Fruit fly (Drosophila melanogaster): ENCODE results near the gene Cdk7.

DNA sequence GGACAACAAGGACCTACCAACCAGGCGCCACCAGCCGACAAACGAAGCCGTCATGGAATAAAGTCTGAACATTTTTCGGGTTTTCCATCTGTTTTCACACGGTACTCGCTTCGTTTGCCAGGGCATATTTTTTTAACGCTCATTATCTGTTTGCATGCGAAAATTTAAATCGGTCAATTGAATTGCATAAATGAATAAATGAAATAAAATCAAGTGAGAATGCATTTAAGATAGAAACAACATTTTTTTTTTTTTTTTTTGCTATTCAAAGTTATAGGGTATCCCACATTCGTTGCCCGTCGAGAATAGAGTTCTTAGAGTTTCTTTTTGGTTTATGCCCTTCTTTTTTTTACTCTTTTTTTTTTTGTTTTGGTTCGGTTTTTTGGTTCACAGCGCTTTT is 22.9 kb downstream of the Cdk7 start:
- no peak for TF ChIP-seq CG8301 (tag; optimal IDR thresholded peaks at IDR 0.05)
- TF ChIP-seq D1 (tag; optimal IDR thresholded peaks at IDR 0.05): no peak
- no peak for TF ChIP-seq rn (GFP tag; IDR thresholded peaks at IDR 0.05)
